Fruit fly (Drosophila melanogaster) whole organism, embryonic: Measurements from ENCODE around the gene kek6.
A peak's percentile ranks its signal among the peaks of the same experiment; 100 is the strongest.

Experiments
- ATbp ChIP-seq: fragments of 200-800 bp; sonication (Bioruptor generic); optimal IDR thresholded peaks from 2 replicates; lab custom pipeline; 2017; ENCODE audit warnings: missing biosample characterization, mild to moderate bottlenecking, missing genetic modification characterization, missing genetic modification reagents
- BEAF-32 ChIP-seq: fragments of 200-800 bp; sonication (Bioruptor generic); optimal IDR thresholded peaks from 3 replicates; lab custom pipeline; 2017; ENCODE audit warnings: missing biosample characterization, missing genetic modification characterization, mild to moderate bottlenecking, moderate library complexity, missing genetic modification reagents
- CG12236 ChIP-seq: fragments of 200-800 bp; sonication (Bioruptor generic); optimal IDR thresholded peaks from 2 replicates; lab custom pipeline; 2016; ENCODE audit warnings: missing biosample characterization, missing genetic modification characterization
- CG13424 ChIP-seq: fragments of 200-800 bp; sonication (Bioruptor generic); optimal IDR thresholded peaks from 2 replicates; lab custom pipeline; 2019; ENCODE audit warnings: missing biosample characterization, mild to moderate bottlenecking, missing genetic modification characterization, moderate library complexity
- CG13775 ChIP-seq: fragments of 200-800 bp; sonication (Bioruptor generic); optimal IDR thresholded peaks from 3 replicates; lab custom pipeline; 2017; ENCODE audit warnings: missing biosample characterization, mild to moderate bottlenecking, missing genetic modification characterization
- CG14050 ChIP-seq: fragments of 200-800 bp; sonication (Bioruptor generic); IDR thresholded peaks from 3 replicates; pipeline ENCODE4 v1.3.6; 2022; ENCODE audit warnings: missing biosample characterization, missing genetic modification characterization
- CG14441 ChIP-seq: fragments of 200-800 bp; sonication (Bioruptor generic); IDR thresholded peaks from 2 replicates; pipeline ENCODE4 v1.3.6; 2022; ENCODE audit warnings: missing biosample characterization, missing genetic modification characterization
- CG16863 ChIP-seq: fragments of 200-800 bp; sonication (Bioruptor generic); optimal IDR thresholded peaks from 3 replicates; lab custom pipeline; 2016; ENCODE audit warnings: missing biosample characterization, missing genetic modification characterization
- CG1832 ChIP-seq: fragments of 200-800 bp; sonication (Bioruptor generic); optimal IDR thresholded peaks from 2 replicates; lab custom pipeline; 2017; ENCODE audit warnings: missing biosample characterization, mild to moderate bottlenecking, missing genetic modification characterization, inconsistent platforms
- CG3065 ChIP-seq: fragments of 200-800 bp; sonication (Bioruptor generic); optimal IDR thresholded peaks from 2 replicates; lab custom pipeline; 2016; ENCODE audit warnings: missing biosample characterization, missing genetic modification characterization
- CG3163 ChIP-seq: fragments of 200-800 bp; sonication (Bioruptor generic); optimal IDR thresholded peaks from 3 replicates; lab custom pipeline; 2016; ENCODE audit warnings: missing biosample characterization, missing genetic modification characterization
- CG32767 ChIP-seq: fragments of 200-800 bp; sonication (Bioruptor generic); IDR thresholded peaks from 2 replicates; pipeline ENCODE4 v1.3.6; 2022; ENCODE audit warnings: missing biosample characterization, missing genetic modification characterization
- CG33213 ChIP-seq: fragments of 200-800 bp; sonication (Bioruptor generic); optimal IDR thresholded peaks from 3 replicates; lab custom pipeline; 2016; ENCODE audit warnings: missing biosample characterization, missing genetic modification characterization
- CG3838 ChIP-seq: fragments of 200-800 bp; sonication (Bioruptor generic); optimal IDR thresholded peaks from 3 replicates; lab custom pipeline; 2016; ENCODE audit warnings: missing biosample characterization, missing genetic modification characterization
- CG4282 ChIP-seq: fragments of 200-800 bp; sonication (Bioruptor generic); optimal IDR thresholded peaks from 2 replicates; lab custom pipeline; 2016; ENCODE audit warnings: missing biosample characterization, missing genetic modification characterization
- CG43689 ChIP-seq: fragments of 200-800 bp; sonication (Bioruptor generic); IDR thresholded peaks from 2 replicates; pipeline ENCODE4 v1.3.6; 2022; ENCODE audit warnings: missing biosample characterization, missing genetic modification characterization
- CG7839 ChIP-seq: fragments of 200-800 bp; sonication (Bioruptor generic); optimal IDR thresholded peaks from 3 replicates; lab custom pipeline; 2018; ENCODE audit warnings: missing biosample characterization, mild to moderate bottlenecking, missing genetic modification characterization, moderate library complexity
- CG8478 ChIP-seq: fragments of >200 bp; optimal IDR thresholded peaks from 2 replicates; lab custom pipeline; 2018
- CG9932 ChIP-seq: fragments of 200-800 bp; sonication (Bioruptor generic); IDR thresholded peaks from 2 replicates; pipeline ENCODE4 v1.3.6; 2022; ENCODE audit warnings: missing biosample characterization, missing genetic modification characterization
- CrebB ChIP-seq: fragments of 200-800 bp; sonication (Bioruptor generic); optimal IDR thresholded peaks from 3 replicates; lab custom pipeline; 2018; ENCODE audit warnings: missing biosample characterization, mild to moderate bottlenecking, missing genetic modification characterization
- Deaf1 ChIP-seq: fragments of 200-800 bp; optimal IDR thresholded peaks from 3 replicates; lab custom pipeline; 2019; ENCODE audit warnings: missing biosample characterization, mild to moderate bottlenecking, missing genetic modification characterization, moderate library complexity
- Dek ChIP-seq: fragments of 200-800 bp; sonication (Bioruptor generic); optimal IDR thresholded peaks from 3 replicates; lab custom pipeline; 2019; ENCODE audit warnings: missing biosample characterization, mild to moderate bottlenecking, missing genetic modification characterization, moderate library complexity
- Dref ChIP-seq: fragments of 200-800 bp; sonication (Bioruptor generic); IDR thresholded peaks from 2 replicates; pipeline ENCODE4 v1.3.6; 2022; ENCODE audit warnings: missing biosample characterization, missing genetic modification characterization
- HmgZ ChIP-seq: fragments of 200-800 bp; sonication (Bioruptor generic); optimal IDR thresholded peaks from 2 replicates; lab custom pipeline; 2018; ENCODE audit warnings: missing biosample characterization, mild to moderate bottlenecking, missing genetic modification characterization
- Max ChIP-seq: fragments of 200-800 bp; sonication (Bioruptor generic); optimal IDR thresholded peaks from 2 replicates; lab custom pipeline; 2016; ENCODE audit warnings: missing biosample characterization, mild to moderate bottlenecking, missing genetic modification characterization
- Meics ChIP-seq: fragments of 200-800 bp; sonication (Bioruptor generic); optimal IDR thresholded peaks from 2 replicates; lab custom pipeline; 2017; ENCODE audit warnings: missing biosample characterization, mild to moderate bottlenecking, missing genetic modification characterization
- Myb ChIP-seq: fragments of 200-800 bp; sonication (Bioruptor generic); optimal IDR thresholded peaks from 2 replicates; lab custom pipeline; 2016; ENCODE audit warnings: missing biosample characterization, missing genetic modification characterization
- bbx ChIP-seq: fragments of 200-800 bp; sonication (Bioruptor generic); IDR thresholded peaks from 2 replicates; pipeline ENCODE4 v1.3.6; 2022; ENCODE audit warnings: missing biosample characterization, missing genetic modification characterization; ENCODE audit not compliant: partially characterized antibody
- cato ChIP-seq: fragments of 200-800 bp; sonication (Bioruptor generic); optimal IDR thresholded peaks from 2 replicates; lab custom pipeline; 2016; ENCODE audit warnings: missing biosample characterization, missing genetic modification characterization, borderline replicate concordance
- caup ChIP-seq: fragments of 200-800 bp; sonication (Bioruptor generic); optimal IDR thresholded peaks from 3 replicates; lab custom pipeline; 2017; ENCODE audit warnings: missing biosample characterization, mild to moderate bottlenecking, missing genetic modification characterization, moderate library complexity; ENCODE audit not compliant: severe bottlenecking
- chif ChIP-seq, 2 experiments: fragments of 200-800 bp; sonication (Bioruptor generic); optimal IDR thresholded peaks; 3 replicates each; lab custom pipeline; 2016; ENCODE audit warnings: missing biosample characterization in 2 of 2, missing genetic modification characterization in 2 of 2
- chm ChIP-seq: fragments of 200-800 bp; sonication (Bioruptor generic); IDR thresholded peaks from 2 replicates; pipeline ENCODE4 v1.3.6; 2022; ENCODE audit warnings: missing biosample characterization, missing genetic modification characterization
- chn ChIP-seq: fragments of 200-800 bp; sonication (Bioruptor generic); optimal IDR thresholded peaks from 2 replicates; lab custom pipeline; 2016; ENCODE audit warnings: missing biosample characterization, missing genetic modification characterization
- crp ChIP-seq, 2 experiments: fragments of 200-800 bp; sonication (Bioruptor generic); optimal IDR thresholded peaks; 2 replicates in 1 of 2; 3 replicates in 1 of 2; lab custom pipeline; 2017; ENCODE audit warnings: missing biosample characterization in 2 of 2, missing genetic modification characterization in 2 of 2, mild to moderate bottlenecking in 1 of 2, moderate library complexity in 1 of 2
- da ChIP-seq: fragments of 200-800 bp; sonication (Bioruptor generic); optimal IDR thresholded peaks from 2 replicates; lab custom pipeline; 2016; ENCODE audit warnings: missing biosample characterization, missing genetic modification characterization
- dm ChIP-seq: fragments of 200-800 bp; sonication (Bioruptor generic); optimal IDR thresholded peaks from 3 replicates; lab custom pipeline; 2016; ENCODE audit warnings: missing biosample characterization, missing genetic modification characterization
- gcm ChIP-seq: fragments of 200-800 bp; sonication (Bioruptor generic); optimal IDR thresholded peaks from 2 replicates; lab custom pipeline; 2019; ENCODE audit warnings: missing biosample characterization, mild to moderate bottlenecking, missing genetic modification characterization, moderate library complexity
- hb ChIP-seq: fragments of 200-800 bp; sonication (Bioruptor generic); IDR thresholded peaks from 3 replicates; pipeline ENCODE4 v1.3.6; 2022; ENCODE audit warnings: missing biosample characterization, missing genetic modification characterization; ENCODE audit not compliant: partially characterized antibody
- kay ChIP-seq: fragments of 200-800 bp; sonication (Bioruptor generic); optimal IDR thresholded peaks from 2 replicates; lab custom pipeline; 2016; ENCODE audit warnings: missing biosample characterization, missing genetic modification characterization
- lilli ChIP-seq: fragments of 200-800 bp; sonication (Bioruptor generic); optimal IDR thresholded peaks from 3 replicates; lab custom pipeline; 2016; ENCODE audit warnings: missing biosample characterization, missing genetic modification characterization
- pb ChIP-seq: fragments of 200-800 bp; sonication (Bioruptor generic); optimal IDR thresholded peaks from 3 replicates; lab custom pipeline; 2016; ENCODE audit warnings: missing biosample characterization, missing genetic modification characterization
- psq ChIP-seq: fragments of 200-800 bp; sonication (Bioruptor generic); optimal IDR thresholded peaks from 2 replicates; lab custom pipeline; 2017; ENCODE audit warnings: missing biosample characterization, missing genetic modification characterization
- rib ChIP-seq: fragments of 200-800 bp; sonication (Bioruptor generic); IDR thresholded peaks from 2 replicates; pipeline ENCODE4 v1.3.6; 2022; ENCODE audit warnings: missing biosample characterization, missing genetic modification characterization
- schlank ChIP-seq: fragments of 200-800 bp; sonication (Bioruptor generic); optimal IDR thresholded peaks from 2 replicates; lab custom pipeline; 2018; ENCODE audit warnings: missing biosample characterization, mild to moderate bottlenecking, missing genetic modification characterization
- seq ChIP-seq: fragments of 200-800 bp; sonication (Bioruptor generic); IDR thresholded peaks from 2 replicates; pipeline ENCODE4 v1.3.6; 2022; ENCODE audit warnings: missing biosample characterization, missing genetic modification characterization
- sob ChIP-seq: fragments of 200-800 bp; sonication (Bioruptor generic); IDR thresholded peaks from 2 replicates; pipeline ENCODE4 v1.3.6; 2022; ENCODE audit warnings: missing biosample characterization, missing genetic modification characterization
- tap ChIP-seq: fragments of 200-800 bp; optimal IDR thresholded peaks from 3 replicates; lab custom pipeline; 2019; ENCODE audit warnings: missing biosample characterization, mild to moderate bottlenecking, missing genetic modification characterization, moderate library complexity
- tgo ChIP-seq: fragments of 200-800 bp; sonication (Bioruptor generic); IDR thresholded peaks from 3 replicates; pipeline ENCODE4 v1.3.6; 2022; ENCODE audit warnings: missing biosample characterization, missing genetic modification characterization
- tna ChIP-seq: fragments of 200-800 bp; sonication (Bioruptor generic); IDR thresholded peaks from 2 replicates; pipeline ENCODE4 v1.3.6; 2022; ENCODE audit warnings: missing biosample characterization, missing genetic modification characterization; ENCODE audit not compliant: partially characterized antibody

Gene kek6

dm6 chr3R:31688671-31689642, 67.0 kb downstream of the kek6 start (continued):
- TF ChIP-seq Myb (GFP tag; lab: Kevin White, UChicago): no peak
- TF ChIP-seq Deaf1: peak; percentile 79
- TF ChIP-seq CG13775 (GFP tag; lab: Kevin White, UChicago): no peak
- TF ChIP-seq dm (GFP tag; lab: Kevin White, UChicago): no peak
- no peak for TF ChIP-seq CG14050 (GFP tag; lab: Robert Waterston, UW)
- TF ChIP-seq CG3838 (GFP tag; lab: Kevin White, UChicago): no peak
- TF ChIP-seq gcm: no peak
- TF ChIP-seq CG32767 (GFP tag; lab: Robert Waterston, UW): no peak
- TF ChIP-seq CG1832 (GFP tag; lab: Kevin White, UChicago): no peak
- peak; percentile 18 for TF ChIP-seq ATbp (GFP tag; lab: Kevin White, UChicago)
- no peak for TF ChIP-seq da
- TF ChIP-seq chm (GFP tag; lab: Robert Waterston, UW): no peak
- TF ChIP-seq CG43689 (GFP tag; lab: Robert Waterston, UW): no peak
- TF ChIP-seq Max (GFP tag; lab: Kevin White, UChicago): no peak
- TF ChIP-seq CG9932 (GFP tag; lab: Robert Waterston, UW): no peak
- TF ChIP-seq CG7839 (tag; lab: Kevin White, UChicago): no peak
- TF ChIP-seq CG16863 (GFP tag; lab: Kevin White, UChicago): no peak
- no peak for TF ChIP-seq Dref (GFP tag; lab: Robert Waterston, UW)
- TF ChIP-seq CG14441 (GFP tag; lab: Robert Waterston, UW): no peak
- TF ChIP-seq cato (GFP tag; lab: Kevin White, UChicago): no peak
- no peak for TF ChIP-seq CG33213 (GFP tag; lab: Kevin White, UChicago)
- no peak for TF ChIP-seq chn (GFP tag; lab: Kevin White, UChicago)
- TF ChIP-seq CG4282 (GFP tag; lab: Kevin White, UChicago): no peak
- TF ChIP-seq tgo (GFP tag; lab: Robert Waterston, UW): no peak
- no peak for TF ChIP-seq CG3163 (GFP tag; lab: Kevin White, UChicago)
- no peak for TF ChIP-seq seq (GFP tag; lab: Robert Waterston, UW)
- no peak for TF ChIP-seq CG12236 (GFP tag; lab: Kevin White, UChicago)
- TF ChIP-seq psq (GFP tag; lab: Kevin White, UChicago): no peak
- TF ChIP-seq tna: no peak
- TF ChIP-seq CrebB (tag; lab: Kevin White, UChicago): no peak
- no peak for TF ChIP-seq sob (GFP tag; lab: Robert Waterston, UW)
- TF ChIP-seq tap (tag; lab: Kevin White, UChicago): no peak
- TF ChIP-seq lilli (GFP tag; lab: Kevin White, UChicago): no peak
- no peak for TF ChIP-seq kay (GFP tag; lab: Kevin White, UChicago)
- no peak for TF ChIP-seq chif (GFP tag; optimal IDR thresholded peaks at IDR 0.05; lab: Kevin White, UChicago)
- TF ChIP-seq CG8478: no peak
- no peak for TF ChIP-seq Meics (GFP tag; lab: Kevin White, UChicago)
- TF ChIP-seq hb (GFP tag; lab: Robert Waterston, UW): no peak
- no peak for TF ChIP-seq crp (GFP tag; optimal IDR thresholded peaks at IDR 0.05; lab: Kevin White, UChicago)
- TF ChIP-seq Dek: no peak
- no peak for TF ChIP-seq rib
- no peak for TF ChIP-seq bbx
- TF ChIP-seq HmgZ: no peak
- no peak for TF ChIP-seq pb (GFP tag; lab: Kevin White, UChicago)
- TF ChIP-seq CG3065 (GFP tag; lab: Kevin White, UChicago): no peak
- TF ChIP-seq CG13424: no peak
- no peak for TF ChIP-seq BEAF-32 (GFP tag; lab: Kevin White, UChicago)
- no peak for TF ChIP-seq caup (GFP tag; lab: Kevin White, UChicago)
- no peak for TF ChIP-seq schlank (tag; lab: Kevin White, UChicago)
